Worm (Caenorhabditis elegans) whole organism, dauer: ENCODE measurements around the gene iff-1.

Source experiments
- unc-62 ChIP-seq: sonication (generic microtip); optimal IDR thresholded peaks from 2 replicates; lab custom pipeline; 2017; ENCODE audit warnings: missing biosample characterization, missing genetic modification reagents, missing genetic modification characterization

Gene iff-1

DNA sequence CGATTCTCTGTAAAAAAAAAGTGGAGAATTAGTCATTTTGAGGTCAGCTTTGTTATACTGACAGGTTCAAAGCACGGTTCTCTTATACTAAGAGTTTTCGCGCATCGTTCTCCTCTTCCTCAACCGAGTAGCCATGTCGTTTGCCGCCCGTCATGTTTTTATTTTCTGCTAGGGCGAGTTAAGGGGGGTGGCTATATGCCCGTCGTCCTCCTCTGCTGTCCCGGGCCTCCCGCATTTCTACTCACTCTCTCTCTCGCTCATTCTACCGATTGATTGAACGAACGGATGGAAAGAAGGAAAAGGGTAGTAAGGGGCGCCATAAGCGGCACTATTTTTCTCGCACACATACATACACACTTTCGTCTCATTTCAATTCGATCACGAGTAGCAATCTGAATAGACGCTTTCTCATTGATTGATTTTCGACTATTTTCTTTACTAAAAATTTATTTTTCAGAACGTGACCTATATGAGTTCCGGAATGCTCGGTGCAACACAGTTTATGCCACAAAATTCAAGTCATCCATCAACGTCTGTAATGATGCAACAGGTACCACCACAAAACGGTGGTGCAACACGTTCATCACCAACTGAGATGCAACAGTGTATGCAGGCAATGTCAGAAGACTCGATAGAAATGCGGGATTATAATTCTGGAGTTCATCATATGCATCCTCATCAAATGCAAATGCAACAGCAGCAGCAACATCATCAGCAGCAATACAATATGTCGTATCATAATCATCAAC is 41.7 kb downstream of the iff-1 start:
- TF ChIP-seq unc-62 (GFP tag; lab: Kevin White, UChicago), result no peak

DNA sequence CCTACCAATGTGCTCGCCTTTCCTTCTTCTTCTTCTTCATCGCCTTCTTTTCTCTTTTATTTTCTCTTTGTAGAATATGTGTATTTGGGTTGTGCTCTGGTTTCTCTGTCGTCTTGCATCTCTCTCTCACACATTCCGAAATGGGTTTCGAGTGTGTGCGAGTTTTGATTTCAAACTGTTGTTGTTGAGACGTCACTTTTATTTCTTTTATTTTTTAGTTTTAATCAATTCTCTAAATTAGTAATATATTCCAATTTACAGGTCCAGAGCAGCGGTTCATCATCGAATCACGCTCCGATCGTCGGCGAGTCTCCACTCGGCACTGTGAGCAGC is 42.4 kb downstream of the iff-1 start:
- TF ChIP-seq unc-62 (GFP tag; lab: Kevin White, UChicago), result no peak

DNA sequence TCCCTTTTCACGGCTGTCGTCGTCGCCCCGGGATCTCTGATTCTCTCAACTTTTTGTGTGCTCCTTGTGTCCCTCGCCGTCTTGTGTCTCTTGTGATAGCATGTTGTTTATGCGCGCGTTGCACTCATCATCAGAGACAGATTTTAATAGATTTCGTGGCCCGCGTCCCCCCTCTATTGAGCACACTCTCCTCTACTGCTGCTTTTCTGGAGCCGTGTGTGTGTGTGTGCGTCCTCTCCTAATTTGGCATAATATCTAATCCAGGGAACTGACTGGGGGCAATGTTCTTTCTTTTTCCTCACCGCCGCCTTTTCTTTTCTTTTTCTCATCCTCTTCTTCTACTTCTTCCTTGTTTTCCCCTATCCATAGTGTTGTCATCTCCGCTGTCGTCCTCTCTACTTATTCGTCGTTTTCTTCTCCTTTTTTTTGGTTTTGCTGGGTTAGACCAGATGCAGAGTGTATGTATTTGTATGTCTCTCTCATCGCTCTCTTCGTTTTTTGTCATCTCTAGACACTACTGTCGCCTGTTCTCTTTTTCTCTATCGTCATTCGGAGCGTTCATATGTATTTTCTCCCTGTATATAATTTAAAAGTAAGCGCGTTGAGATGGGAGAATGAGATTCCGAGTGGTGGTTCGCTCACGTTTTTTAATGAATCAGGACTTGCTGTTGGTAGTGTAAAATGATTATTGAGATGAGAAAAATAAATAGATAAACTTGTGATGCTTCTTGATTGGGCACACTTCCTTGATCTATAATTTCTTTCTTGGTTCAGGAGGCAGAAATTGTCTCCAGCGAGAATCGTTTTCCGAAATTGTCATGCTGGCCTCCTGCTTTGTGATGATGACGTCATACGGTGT is 43.0 kb downstream of the iff-1 start:
- no peak for TF ChIP-seq unc-62 (GFP tag; lab: Kevin White, UChicago)

DNA sequence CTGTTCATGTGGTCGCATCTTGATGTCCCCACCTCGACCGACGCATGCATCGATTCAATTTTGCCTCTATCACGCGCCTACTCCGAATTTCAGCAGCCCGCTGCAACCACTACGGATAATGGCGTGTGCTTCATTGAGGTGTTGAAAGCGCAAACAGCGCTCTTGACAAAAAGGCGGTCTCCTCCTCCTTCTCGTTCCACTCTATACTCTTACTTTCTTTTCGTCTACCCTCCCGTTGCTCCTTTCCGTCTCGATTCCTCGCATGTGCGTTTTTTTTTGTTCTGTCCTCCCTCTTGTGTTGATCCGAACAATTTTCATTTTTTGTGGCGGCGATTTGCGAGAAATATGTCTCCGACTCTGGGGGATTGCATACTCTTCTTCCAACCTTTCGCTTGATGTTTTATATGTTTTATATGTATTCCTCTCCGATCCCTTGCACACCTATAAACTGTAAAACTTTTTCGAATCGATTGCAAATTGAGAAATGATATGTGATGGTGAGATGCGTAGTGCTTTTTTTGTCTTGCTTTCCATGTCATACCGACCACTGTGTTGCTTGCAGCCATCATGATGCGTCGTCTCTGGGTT is 44.2 kb downstream of the iff-1 start:
- TF ChIP-seq unc-62 (GFP tag; lab: Kevin White, UChicago), result no peak

DNA sequence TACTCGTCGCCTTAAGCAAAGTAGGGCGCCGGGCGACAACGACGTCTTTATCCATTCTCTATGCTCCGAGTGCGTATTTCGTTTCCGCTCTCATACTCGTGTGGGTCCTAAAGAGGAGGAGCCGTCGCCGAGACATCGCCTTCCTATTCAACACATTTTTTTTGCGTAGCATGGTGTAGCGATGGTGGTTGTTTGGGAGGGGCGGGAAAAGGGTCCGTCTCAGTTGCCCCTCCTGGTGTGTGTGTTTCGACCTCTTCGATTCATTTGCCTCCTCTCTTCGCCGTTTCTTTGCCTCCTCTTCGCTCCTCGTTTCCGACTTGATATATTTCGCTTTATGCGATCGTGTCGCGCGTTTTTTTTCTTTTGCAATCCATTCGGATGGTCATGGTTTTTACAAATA is 45.2 kb downstream of the iff-1 start:
- TF ChIP-seq unc-62 (GFP tag; lab: Kevin White, UChicago), result no peak

DNA sequence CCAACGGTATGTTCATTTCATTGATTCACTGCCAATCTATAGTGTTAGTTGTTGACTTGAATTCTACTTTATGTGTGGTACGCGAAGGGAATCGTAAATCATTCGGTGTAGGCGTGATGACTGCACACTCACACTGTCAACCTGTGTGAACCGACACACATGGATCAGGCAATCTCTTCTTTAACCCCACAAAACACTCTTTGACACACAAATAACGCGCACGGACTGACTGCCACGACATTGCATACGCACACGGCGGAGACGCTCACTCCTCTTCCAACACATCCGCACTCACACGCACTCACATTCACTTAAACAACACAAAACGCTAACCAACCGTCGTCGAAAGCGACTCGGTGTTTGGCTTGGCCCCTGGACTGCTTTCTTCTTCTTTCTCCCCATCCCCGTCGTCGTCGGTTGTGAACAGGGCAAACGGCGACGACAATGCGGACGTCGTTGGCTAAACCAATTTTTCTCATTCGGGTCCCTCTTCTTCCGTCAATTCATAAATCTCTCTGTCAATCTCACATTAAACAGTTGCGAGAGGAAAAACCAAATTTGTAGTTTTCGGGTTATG is 46.8 kb downstream of the iff-1 start:
- TF ChIP-seq unc-62 (GFP tag; lab: Kevin White, UChicago), result no peak

DNA sequence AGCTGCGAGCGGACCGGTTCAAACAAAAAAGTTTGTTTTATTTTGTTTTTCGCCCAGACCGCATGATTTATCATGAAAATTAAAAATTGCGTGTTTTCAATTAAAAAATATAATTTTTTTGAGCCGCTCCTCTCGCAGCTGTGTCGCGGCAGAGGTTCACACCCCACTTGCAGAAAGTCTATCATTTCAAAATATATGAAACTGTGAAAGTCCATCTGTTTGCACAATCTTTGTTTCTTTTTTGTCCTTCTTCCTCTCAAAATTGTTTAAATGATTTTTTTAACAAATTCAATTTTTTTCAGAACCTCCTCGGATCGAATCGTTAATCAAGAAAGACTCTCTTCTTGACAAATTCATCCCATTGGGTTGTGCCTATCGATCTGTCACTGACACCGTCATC is 47.4 kb downstream of the iff-1 start, which contains the start of gene tlk-1:
TSS of gene tlk-1 (plus strand) at position 301 of the 400 bp plus-strand sequence.
- TF ChIP-seq unc-62 (GFP tag; lab: Kevin White, UChicago), result no peak

DNA sequence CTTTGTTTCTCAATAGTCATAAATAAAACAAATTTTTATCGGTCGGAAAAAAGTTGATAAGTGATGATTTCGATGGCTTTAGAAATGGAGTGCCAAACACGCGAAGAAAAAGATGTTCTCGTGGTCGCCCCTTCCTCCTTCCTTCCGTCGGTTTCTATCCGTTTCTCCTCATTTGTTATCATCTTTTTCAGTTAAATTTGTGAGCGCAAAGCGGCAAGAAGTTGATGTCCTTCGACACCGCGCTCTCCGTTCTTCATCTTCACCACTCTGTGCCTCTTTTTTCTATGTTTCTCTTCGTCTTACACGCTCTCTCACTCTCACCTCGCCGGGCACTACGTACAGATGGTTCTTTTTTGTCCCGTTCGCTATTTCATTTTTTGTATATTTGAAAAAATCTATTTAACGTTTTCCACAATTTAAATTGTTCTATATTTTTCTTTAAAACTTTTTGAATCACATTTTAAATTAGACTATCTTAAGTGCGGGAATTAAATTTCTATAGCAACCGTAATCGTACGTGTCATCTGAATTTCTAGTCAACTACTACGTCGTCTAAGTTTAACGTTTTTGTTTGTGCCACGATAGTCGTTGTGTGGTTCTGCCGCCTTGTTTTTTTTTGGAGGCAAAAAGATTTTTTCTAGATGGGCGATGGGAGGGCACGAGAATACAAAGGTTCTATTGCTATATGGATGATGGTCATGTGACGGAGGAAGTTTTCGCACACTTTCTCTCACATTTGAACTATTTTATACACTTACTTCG is 48.2 kb downstream of the iff-1 start:
- no peak for TF ChIP-seq unc-62 (GFP tag; lab: Kevin White, UChicago)

DNA sequence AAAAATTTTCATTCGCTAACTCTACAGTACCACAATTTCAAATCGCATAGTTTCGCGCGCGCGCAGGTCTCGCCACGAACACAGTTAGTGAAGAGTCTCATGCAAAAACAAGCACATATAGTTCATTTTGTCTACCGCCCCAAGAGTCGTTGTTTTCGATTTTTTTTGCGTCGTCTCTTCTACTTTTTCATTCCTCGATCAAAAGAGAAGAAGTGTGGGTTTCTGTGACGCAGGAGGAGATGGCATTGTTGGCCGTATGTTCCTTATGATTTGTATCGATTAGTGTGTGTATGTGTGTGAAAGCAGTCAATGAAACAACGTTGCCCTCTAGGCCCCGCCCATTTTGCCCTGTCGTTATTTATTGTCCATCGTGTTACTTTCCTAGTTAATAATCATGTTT is 49.1 kb downstream of the iff-1 start:
- TF ChIP-seq unc-62 (GFP tag; lab: Kevin White, UChicago), result no peak

DNA sequence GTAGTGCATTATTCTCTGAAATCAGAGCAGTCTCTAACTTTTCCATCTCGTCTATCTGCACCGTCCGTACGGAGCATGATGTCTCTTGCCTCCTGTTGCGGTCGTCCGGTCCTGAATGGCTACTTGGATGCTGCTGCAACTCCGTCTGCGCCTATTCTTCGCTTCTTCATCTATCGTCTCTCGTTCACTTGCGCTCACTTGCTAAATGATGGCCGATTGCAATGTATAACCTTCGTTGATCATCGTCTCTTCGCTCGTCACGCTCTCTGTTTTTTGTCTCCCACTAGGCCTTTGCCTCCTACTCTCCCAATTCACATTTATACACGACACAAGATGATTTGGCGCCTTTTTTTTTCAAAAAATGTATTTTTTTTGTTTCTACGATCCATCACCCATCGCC is 49.7 kb downstream of the iff-1 start:
- TF ChIP-seq unc-62 (GFP tag; lab: Kevin White, UChicago), result no peak

DNA sequence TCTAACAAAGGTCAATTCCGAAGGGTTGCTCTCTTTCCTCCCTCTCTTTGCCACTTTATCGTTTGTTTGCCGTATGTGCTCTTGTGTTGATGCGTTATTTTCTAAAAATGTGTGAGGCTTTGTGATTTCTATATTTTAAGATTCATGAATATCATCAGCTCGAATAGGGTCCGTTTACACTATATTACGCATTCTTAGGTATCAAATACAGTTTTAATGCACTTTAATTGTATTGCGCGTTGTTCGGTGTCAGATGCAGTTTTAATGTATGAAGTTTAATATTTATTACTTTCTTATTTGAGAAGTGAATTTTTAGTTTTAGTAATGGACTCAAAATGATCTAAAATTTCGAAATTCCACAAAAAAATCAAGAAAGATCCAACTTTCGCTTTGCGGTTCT is 50.6 kb downstream of the iff-1 start, which contains the start of gene bud-31:
TSS of gene bud-31 (minus strand) at position 101 of the 400 bp plus-strand sequence.
- no peak for TF ChIP-seq unc-62 (GFP tag; lab: Kevin White, UChicago)
